Fruit fly (Drosophila melanogaster) whole organism, prepupa: Measurements from ENCODE around the gene CG6980.

Experiments used
- CG10631 ChIP-seq: fragments of 200-800 bp; sonication (Bioruptor generic); optimal IDR thresholded peaks from 2 replicates; lab custom pipeline; 2016; ENCODE audit warnings: missing biosample characterization, missing genetic modification characterization
- CG11762 ChIP-seq: fragments of 200-800 bp; sonication (Bioruptor generic); optimal IDR thresholded peaks from 3 replicates; lab custom pipeline; 2016; ENCODE audit warnings: missing biosample characterization, missing genetic modification characterization; ENCODE audit not compliant: insufficient read depth
- CG1621 ChIP-seq: fragments of 200-800 bp; sonication (Bioruptor generic); optimal IDR thresholded peaks from 3 replicates; lab custom pipeline; 2018; ENCODE audit warnings: missing biosample characterization, mild to moderate bottlenecking, missing genetic modification characterization
- CG6792 ChIP-seq: fragments of 200-800 bp; sonication (Bioruptor generic); optimal IDR thresholded peaks from 3 replicates; lab custom pipeline; 2016; ENCODE audit warnings: missing biosample characterization, missing genetic modification characterization
- CG8632 ChIP-seq: fragments of 200-800 bp; sonication (Bioruptor generic); optimal IDR thresholded peaks from 3 replicates; lab custom pipeline; 2016; ENCODE audit warnings: missing biosample characterization, missing genetic modification characterization
- Hr38 ChIP-seq: sonication (Bioruptor generic); optimal IDR thresholded peaks from 2 replicates; lab custom pipeline; 2016; ENCODE audit warnings: missing biosample characterization, missing genetic modification characterization
- Lpt ChIP-seq: fragments of 200-800 bp; sonication (Bioruptor generic); optimal IDR thresholded peaks from 3 replicates; lab custom pipeline; 2016; ENCODE audit warnings: missing biosample characterization, missing genetic modification characterization
- Sox15 ChIP-seq: fragments of 200-800 bp; sonication (Bioruptor generic); optimal IDR thresholded peaks from 3 replicates; lab custom pipeline; 2016; ENCODE audit warnings: missing biosample characterization, missing genetic modification characterization
- fd59A ChIP-seq: fragments of 200-800 bp; sonication (Bioruptor generic); optimal IDR thresholded peaks from 2 replicates; lab custom pipeline; 2017; ENCODE audit warnings: missing biosample characterization, mild to moderate bottlenecking, missing genetic modification characterization, missing genetic modification reagents

DNA sequence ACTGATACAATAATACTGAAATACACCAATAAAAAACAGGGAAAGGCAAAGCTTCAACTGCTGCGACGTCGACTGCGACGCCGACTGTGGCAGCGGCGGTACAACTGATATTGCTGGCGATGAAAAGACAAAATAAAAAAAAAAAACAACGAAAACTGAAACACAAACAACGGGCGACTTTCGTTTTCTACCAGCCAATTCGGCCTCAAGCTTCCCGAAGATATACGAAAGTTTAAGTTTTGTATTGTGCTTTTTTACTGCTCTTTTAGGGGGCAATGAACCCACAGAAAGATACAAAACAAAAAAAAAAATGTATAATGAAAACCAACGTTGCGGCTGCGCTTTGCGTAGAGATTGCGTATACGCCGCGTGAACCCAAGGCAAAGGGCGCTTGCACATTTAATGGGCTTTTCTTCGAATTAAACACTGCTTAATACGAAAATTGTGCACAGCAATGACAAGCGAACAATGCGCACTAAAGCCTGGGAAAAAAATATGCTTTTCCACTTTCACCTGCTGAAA is 29.1 kb upstream of the CG6980 start:
- no peak for TF ChIP-seq CG11762 (GFP tag; lab: Kevin White, UChicago)
- no peak for TF ChIP-seq Sox15
- TF ChIP-seq Lpt, result no peak
- TF ChIP-seq CG6792 (GFP tag; lab: Kevin White, UChicago), result no peak
- TF ChIP-seq CG10631 (GFP tag; lab: Kevin White, UChicago), result no peak
- no peak for TF ChIP-seq CG1621 (tag; lab: Kevin White, UChicago)
- no peak for TF ChIP-seq fd59A (GFP tag; lab: Kevin White, UChicago)
- no peak for TF ChIP-seq CG8632 (GFP tag; lab: Kevin White, UChicago)
- no peak for TF ChIP-seq Hr38 (GFP tag; lab: Kevin White, UChicago)
